Fruit fly (Drosophila melanogaster) S2 (cell line): ENCODE measurements around the gene CG43133.

Source experiments
- CG8478 ChIP-seq: fragments of >200 bp; optimal IDR thresholded peaks from 2 replicates; lab custom pipeline; 2018
- CTCF ChIP-seq, 2 experiments: fragments of >200 bp; optimal IDR thresholded peaks; 2 replicates each; lab custom pipeline; 2018

Gene CG43133

DNA sequence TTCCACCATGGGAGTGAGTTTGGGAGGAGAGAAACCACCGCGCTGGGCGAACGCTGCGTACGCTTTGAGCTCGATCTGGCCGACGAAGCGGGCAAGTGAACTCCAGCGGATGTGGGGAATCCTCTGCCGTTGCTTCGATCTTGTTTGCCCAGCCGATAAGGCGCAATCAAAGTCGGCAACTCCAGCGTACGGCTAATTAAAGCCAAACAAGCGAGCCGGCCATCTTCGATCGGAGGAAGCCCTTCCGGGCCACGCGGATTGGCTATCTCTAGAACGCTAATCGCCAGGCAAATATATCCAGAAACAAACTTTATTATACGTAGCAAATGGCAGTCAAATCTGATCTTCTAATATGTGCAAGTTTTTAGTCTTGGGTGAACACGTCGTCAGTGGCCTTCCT, 41.5 kb downstream of the CG43133 start, which contains the start of gene CG7536:
CG7536 (minus strand) TSS at position 101 of the 400 bp plus-strand sequence.
- TF ChIP-seq CG8478 (lab: Kevin White, UChicago) (no peak), CTCF (optimal IDR thresholded peaks at IDR 0.05; lab: Kevin White, UChicago) (no peak)

DNA sequence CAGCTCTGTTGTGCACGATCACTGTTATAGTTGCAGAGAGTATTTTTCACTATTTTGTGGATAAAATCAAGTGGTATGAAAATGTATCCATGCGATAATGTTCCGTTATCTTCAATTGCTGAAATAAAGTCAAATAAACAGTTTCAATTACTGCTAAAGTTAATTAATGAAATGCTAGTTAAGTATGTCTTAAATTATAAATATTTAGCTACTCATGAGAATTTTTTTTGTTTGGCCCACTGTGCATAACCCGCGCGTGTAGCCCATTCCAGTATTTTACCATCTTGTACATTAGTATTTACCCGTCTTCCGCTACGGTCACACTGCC, 44.5 kb downstream of the CG43133 start, which contains the start of gene Ada3:
Ada3 (plus strand) TSS at position 292 of the 328 bp plus-strand sequence.
- no peak for TF ChIP-seq CTCF (optimal IDR thresholded peaks at IDR 0.05; lab: Kevin White, UChicago)
- no peak for TF ChIP-seq CG8478 (lab: Kevin White, UChicago)

DNA sequence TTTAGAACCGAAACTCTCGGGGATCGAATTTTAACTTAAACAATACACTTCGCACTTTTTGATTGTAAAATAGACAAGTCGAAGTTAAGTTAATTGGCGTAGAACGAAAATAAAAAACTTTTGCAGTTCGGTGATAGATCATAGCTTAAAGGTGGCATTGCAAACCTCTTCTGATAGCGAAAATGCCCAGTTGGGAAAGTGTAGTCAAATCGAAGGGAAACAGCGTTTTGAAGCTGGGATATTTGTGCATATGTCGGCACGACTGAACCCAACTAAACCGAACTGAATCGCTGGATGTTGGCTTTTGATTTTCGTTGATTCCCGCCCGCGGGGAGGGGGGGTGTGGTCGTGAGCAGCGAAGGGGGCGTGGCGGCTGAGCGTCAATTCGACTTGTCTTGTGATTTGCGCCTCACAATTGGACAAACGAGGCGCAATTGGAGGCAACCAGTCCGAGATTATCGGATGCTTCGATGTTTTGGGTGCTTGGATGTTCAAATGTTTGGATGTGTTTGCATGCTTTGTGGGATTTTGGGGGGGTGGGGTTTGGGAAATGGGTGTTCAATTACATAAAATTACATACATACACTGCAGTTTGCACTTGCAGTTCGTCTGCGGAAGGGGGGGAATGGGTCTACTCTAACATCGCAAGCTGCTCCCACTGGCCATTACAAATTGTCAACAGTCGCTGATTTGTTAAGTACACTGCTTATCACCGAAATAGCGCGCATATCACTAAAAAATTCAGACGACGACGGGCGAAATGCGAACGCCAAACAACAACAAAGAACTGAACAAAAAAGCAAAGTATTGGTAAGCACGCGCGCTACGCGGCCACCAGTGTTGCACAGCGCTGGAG, 45.1 kb downstream of the CG43133 start:
- TF ChIP-seq CTCF (optimal IDR thresholded peaks at IDR 0.05; lab: Kevin White, UChicago) (no peak), CG8478 (lab: Kevin White, UChicago) (no peak)

DNA sequence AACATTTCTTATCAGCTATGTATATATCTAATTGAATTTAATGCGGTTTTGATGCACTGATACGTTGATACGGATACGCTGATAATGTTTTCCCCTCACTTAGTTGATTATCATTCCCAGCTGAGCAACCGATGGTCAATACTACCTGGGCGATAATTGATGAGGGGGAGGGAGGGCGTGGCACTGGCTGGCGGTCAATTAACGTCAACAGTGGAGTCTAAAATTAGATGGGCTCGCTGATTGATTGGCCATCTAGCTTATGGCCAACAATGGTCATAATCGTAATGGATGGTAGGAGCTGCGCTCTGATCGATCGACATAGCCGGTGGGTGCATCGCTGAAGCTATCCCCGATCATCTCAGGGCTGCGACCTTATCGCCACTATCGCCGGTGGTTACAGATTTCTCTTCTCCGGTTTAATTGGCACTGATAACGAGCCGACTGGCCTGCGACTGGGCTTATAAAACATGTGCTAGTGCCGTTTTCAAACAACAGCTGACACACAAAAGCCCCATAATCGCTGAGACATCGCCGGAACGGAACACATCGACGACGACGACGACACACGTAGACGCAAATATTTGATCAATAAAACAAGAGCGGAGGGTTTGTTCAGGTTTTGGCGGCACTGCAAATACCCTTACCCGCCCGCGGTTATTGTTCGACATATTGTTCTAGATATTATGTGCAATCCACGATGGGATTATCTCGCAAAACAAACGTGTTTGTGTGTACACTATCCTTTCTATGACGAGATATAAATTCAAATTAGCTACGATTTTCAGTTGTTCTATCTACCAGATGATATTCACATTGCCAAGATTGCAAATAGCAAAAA, 46.2 kb downstream of the CG43133 start:
- TF ChIP-seq CTCF (optimal IDR thresholded peaks at IDR 0.05; lab: Kevin White, UChicago) (no peak), CG8478 (lab: Kevin White, UChicago) (no peak)

DNA sequence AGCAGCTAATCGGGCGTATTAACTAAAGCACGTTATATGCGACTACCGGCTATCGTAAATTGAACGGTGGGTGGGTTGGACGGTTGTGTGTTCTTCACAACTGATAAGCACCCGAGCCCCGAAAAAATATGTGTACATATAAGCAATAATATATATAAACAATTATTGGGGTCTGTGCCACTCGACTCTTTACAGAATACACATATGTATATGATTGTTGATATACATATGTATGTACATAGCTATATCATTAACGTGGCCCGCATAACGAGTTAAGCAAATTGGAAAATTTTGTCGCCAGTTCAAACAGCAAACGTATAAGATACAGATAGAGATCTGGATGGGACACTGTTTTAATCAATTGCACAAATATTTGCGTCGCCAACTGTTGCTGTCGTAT, 47.3 kb downstream of the CG43133 start:
- TF ChIP-seq CTCF (optimal IDR thresholded peaks at IDR 0.05; lab: Kevin White, UChicago) = no peak
- no peak for TF ChIP-seq CG8478 (lab: Kevin White, UChicago)
